Worm (Caenorhabditis elegans): Measurements from ENCODE around the gene tag-290.
A peak's percentile ranks its signal among the peaks of the same experiment; 100 is the strongest.

The tag-290 gene

DNA sequence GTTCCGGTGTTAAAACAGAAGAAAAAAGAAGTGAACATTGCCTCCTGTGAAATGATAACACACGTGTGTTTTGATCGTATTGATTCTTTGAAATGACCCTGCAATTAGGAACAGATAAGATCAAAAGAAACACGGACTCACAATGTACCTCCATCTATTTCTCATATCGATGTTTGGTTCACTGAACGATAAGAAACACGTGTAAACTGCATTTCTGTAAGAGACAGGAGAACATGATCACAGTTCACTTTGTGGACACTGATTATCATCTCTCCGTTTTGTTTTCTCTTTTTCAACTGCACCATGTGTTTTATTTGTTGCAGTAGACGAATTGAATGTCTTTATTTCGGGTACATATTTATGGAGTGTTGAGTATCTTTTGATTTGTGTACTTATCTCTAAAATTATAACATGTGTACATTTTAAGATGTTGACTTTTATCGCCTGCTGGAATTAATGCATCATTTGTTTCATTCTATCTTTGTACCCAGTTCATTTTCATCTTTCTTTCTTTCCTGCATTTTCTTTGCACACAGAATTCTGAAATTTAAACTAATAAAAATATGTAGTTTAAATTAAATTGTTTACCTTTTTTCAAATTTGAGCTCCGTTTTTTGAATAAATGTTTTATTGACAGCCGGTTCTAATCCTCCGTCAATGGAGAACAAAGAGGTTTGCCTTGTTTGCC is 40.2 kb upstream of the tag-290 start, which contains the start of the genes H12C20.7 and nhr-68 (continued):
- TF ChIP-seq lin-35 (GFP tag; optimal IDR thresholded peaks at IDR 0.05) (peak in 1 of 2 experiments; percentile 85), ztf-11 (tag; optimal IDR thresholded peaks at IDR 0.05) (no peak), nhr-90 (tag; optimal IDR thresholded peaks at IDR 0.05; ENCODE audit: poor library complexity) (peak; percentile 97), C34B4.2 (tag; optimal IDR thresholded peaks at IDR 0.05) (no peak), tbx-2 (tag; optimal IDR thresholded peaks at IDR 0.05) (peak; percentile 76), lir-3 (tag; optimal IDR thresholded peaks at IDR 0.05; ENCODE audit: poor library complexity) (peak; percentile 74), F16B12.6 (tag; optimal IDR thresholded peaks at IDR 0.05) (no peak), hlh-17 (GFP tag; optimal IDR thresholded peaks at IDR 0.05; ENCODE audit: borderline replicate concordance) (no peak), nhr-237 (tag; optimal IDR thresholded peaks at IDR 0.05) (no peak), jun-1 (tag; optimal IDR thresholded peaks at IDR 0.05) (peak; percentile 42), isw-1 (GFP tag; IDR thresholded peaks at IDR 0.05) (no peak), tlp-1 (tag; optimal IDR thresholded peaks at IDR 0.05) (no peak), mab-9 (GFP tag; IDR thresholded peaks at IDR 0.05) (peak; percentile 44; the same call in 1 of the 2 replicates), nhr-76 (tag; optimal IDR thresholded peaks at IDR 0.05) (no peak), zag-1 (tag; optimal IDR thresholded peaks at IDR 0.05) (no peak)

DNA sequence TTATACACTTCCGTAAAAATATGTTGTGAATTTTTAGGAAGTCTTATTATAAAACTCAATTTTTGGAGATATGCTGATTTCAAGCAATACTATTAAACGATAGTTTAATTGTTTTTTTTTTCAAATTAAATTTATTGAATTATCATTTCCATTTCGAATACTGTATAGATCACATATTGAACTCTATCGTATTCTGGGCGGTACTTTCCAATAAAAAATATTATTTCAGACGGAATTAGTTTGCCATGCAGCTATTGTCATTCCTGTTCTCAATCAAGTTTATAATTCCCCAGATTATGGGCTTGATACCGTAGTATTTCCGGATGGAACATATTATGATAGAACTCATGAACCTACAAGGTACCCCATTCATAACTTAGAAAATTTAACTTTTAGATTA is 38.5 kb upstream of the tag-290 start:
- TF ChIP-seq lsy-2 (tag; optimal IDR thresholded peaks at IDR 0.05) (peak in 1 of 2 experiments; percentile 51), dsc-1 (tag; optimal IDR thresholded peaks at IDR 0.05) (no peak)

DNA sequence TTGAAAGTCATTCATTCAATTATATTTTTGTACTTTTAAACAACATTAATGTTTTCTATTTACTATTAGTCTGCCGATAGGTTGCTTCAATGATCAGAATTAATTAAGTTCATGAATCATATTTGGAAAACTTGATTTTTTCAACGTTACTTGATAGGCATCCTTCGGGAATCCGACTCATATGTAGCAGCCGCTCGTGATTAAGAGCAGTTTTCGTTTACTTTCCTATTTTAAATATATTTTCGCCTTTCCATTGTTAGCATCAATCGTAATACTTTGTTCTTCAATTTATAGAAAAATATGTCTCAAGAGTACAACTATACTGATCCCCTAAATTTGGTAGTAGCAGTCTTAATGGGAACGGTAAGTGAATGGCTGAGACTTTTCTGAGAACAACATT is 32.3 kb upstream of the tag-290 start, which contains the start of gene srx-90:
srx-90 (plus strand) TSS at position 301 of the 400 bp plus-strand sequence.
- TF ChIP-seq grh-1 (GFP tag; IDR thresholded peaks at IDR 0.05) (no peak), pax-3 (tag; optimal IDR thresholded peaks at IDR 0.05) (no peak), lin-35 (GFP tag; optimal IDR thresholded peaks at IDR 0.05) (no peak), aly-2 (tag; optimal IDR thresholded peaks at IDR 0.05) (no peak), unc-130 (tag; optimal IDR thresholded peaks at IDR 0.05) (no peak), snpc-4 (tag; optimal IDR thresholded peaks at IDR 0.05) (no peak), zag-1 (tag; optimal IDR thresholded peaks at IDR 0.05) (no peak), egl-13 (tag; optimal IDR thresholded peaks at IDR 0.05) (no peak), snu-23 (GFP tag; optimal IDR thresholded peaks at IDR 0.05) (no peak), nhr-12 (tag; optimal IDR thresholded peaks at IDR 0.05) (no peak), alr-1 (tag; optimal IDR thresholded peaks at IDR 0.05; ENCODE audit: borderline replicate concordance) (no peak), swsn-7 (tag; optimal IDR thresholded peaks at IDR 0.05) (no peak), xbp-1 (tag; optimal IDR thresholded peaks at IDR 0.05) (no peak)

DNA sequence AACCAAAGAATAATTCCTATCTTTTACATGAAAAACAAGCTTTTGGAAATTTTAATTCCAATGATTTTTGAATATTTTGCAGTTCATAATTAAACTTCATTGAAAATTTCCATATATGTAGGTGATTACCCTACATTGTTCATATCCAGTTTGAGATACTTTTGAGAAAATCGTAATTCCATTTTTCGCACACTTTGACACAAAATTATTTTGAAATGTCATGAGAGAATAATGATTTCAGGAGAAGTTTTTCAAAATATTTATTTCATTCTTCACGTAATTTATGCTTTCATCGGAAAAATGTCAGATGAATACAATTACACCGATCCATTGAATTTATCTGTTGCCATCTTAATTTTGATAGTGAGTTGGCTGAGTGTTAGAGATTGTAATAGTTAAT is 29.9 kb upstream of the tag-290 start, which contains the start of gene srx-88:
srx-88 (plus strand) TSS at position 301 of the 400 bp plus-strand sequence.
- TF ChIP-seq sox-4 (tag; optimal IDR thresholded peaks at IDR 0.05) = no peak
- TF ChIP-seq alr-1 (tag; optimal IDR thresholded peaks at IDR 0.05; ENCODE audit: borderline replicate concordance) = no peak
- TF ChIP-seq Y116A8C.19 (tag; optimal IDR thresholded peaks at IDR 0.05; ENCODE audit: borderline replicate concordance) = no peak
- no peak for TF ChIP-seq C34B4.2 (tag; optimal IDR thresholded peaks at IDR 0.05)
- no peak for TF ChIP-seq lin-35 (GFP tag; optimal IDR thresholded peaks at IDR 0.05)
- TF ChIP-seq unc-86 (tag; optimal IDR thresholded peaks at IDR 0.05) = no peak
- no peak for TF ChIP-seq snpc-4 (tag; optimal IDR thresholded peaks at IDR 0.05)
- no peak for TF ChIP-seq elt-2 (tag; optimal IDR thresholded peaks at IDR 0.05)
- TF ChIP-seq zip-4 (GFP tag; optimal IDR thresholded peaks at IDR 0.05) = no peak
- TF ChIP-seq nhr-12 (tag; optimal IDR thresholded peaks at IDR 0.05) = no peak
- TF ChIP-seq lin-13 (GFP tag; optimal IDR thresholded peaks at IDR 0.05) = no peak
- no peak for TF ChIP-seq nhr-85 (tag)
- no peak for TF ChIP-seq irx-1 (tag; optimal IDR thresholded peaks at IDR 0.05)
